Fruit fly (Drosophila melanogaster): Measurements from ENCODE around the gene CG13008.
A peak's percentile ranks its signal among the peaks of the same experiment; 100 is the strongest.

The CG13008 gene

DNA sequence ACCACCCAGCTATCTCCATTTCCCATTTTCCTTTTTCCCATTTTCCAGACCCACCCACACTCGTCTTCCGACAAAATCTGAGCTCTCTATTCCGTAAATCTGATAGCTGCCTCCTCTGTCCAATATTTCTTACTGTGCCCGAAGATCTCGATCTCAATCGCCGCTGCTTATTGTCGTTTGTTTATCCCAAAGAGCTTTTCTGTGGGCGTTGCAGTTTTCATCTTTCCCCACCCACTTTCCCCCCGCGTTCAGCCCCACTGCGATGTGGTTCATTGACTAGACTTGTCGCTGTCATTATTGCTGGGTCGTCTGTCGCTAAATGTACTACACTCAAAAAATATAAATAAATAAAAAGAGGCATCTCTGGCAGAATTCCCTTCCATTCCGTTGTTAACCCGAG lies 21.8 kb upstream of the CG13008 start:
- TF ChIP-seq CG9948 (tag; optimal IDR thresholded peaks at IDR 0.05) (no peak), CG10348 (GFP tag; IDR thresholded peaks at IDR 0.05) (no peak), CG12605 (GFP tag; IDR thresholded peaks at IDR 0.05) (no peak), Snoo (tag; optimal IDR thresholded peaks at IDR 0.05) (no peak), CG8159 (tag; optimal IDR thresholded peaks at IDR 0.05) (no peak), gl (tag; optimal IDR thresholded peaks at IDR 0.05) (no peak), Pif1A (GFP tag; optimal IDR thresholded peaks at IDR 0.05) (no peak), rn (GFP tag; IDR thresholded peaks at IDR 0.05) (no peak), D1 (tag; optimal IDR thresholded peaks at IDR 0.05) (no peak), CG4496 (GFP tag; IDR thresholded peaks at IDR 0.05) (no peak), CG15710 (tag; optimal IDR thresholded peaks at IDR 0.05) (no peak), CG34367 (tag; optimal IDR thresholded peaks at IDR 0.05) (no peak), CG17806 (tag; optimal IDR thresholded peaks at IDR 0.05) (no peak), Ets98B (GFP tag; IDR thresholded peaks at IDR 0.05) (no peak), CG14655 (GFP tag; optimal IDR thresholded peaks at IDR 0.05) (no peak), CG32121 (GFP tag; IDR thresholded peaks at IDR 0.05) (no peak), fd96Ca (GFP tag; IDR thresholded peaks at IDR 0.05) (no peak), EcR (GFP tag; optimal IDR thresholded peaks at IDR 0.05) (no peak), Pif1B (GFP tag; optimal IDR thresholded peaks at IDR 0.05) (no peak), CG8301 (tag; optimal IDR thresholded peaks at IDR 0.05) (no peak)

DNA sequence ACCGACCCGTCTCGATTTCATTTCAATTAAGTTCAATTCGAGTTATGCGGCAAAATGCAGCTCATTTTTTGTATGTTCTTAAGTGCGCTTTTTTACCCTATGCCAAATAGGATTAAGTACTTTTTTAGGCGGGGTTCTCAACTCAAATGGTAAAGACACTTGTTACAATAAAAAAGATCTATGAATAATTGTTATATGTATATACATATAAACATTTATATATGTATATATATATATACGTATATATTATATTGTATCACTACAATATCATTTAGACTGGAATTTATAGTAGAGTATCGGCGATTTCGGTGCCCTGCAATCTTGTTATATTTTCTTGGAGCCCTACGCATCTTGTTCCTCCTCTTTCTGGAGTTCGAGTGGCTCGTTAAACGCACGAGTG lies 21.1 kb upstream of the CG13008 start:
- TF ChIP-seq CG8159 (tag; optimal IDR thresholded peaks at IDR 0.05): peak; percentile 35
- no peak for TF ChIP-seq fd96Ca (GFP tag; IDR thresholded peaks at IDR 0.05)
- TF ChIP-seq CG17806 (tag; optimal IDR thresholded peaks at IDR 0.05): peak; percentile 31
- TF ChIP-seq CG9948 (tag; optimal IDR thresholded peaks at IDR 0.05): peak; percentile 21
- no peak for TF ChIP-seq Pif1A (GFP tag; optimal IDR thresholded peaks at IDR 0.05)
- peak; percentile 13 for TF ChIP-seq CG15710 (tag; optimal IDR thresholded peaks at IDR 0.05)
- peak; percentile 20 for TF ChIP-seq CG14655 (GFP tag; optimal IDR thresholded peaks at IDR 0.05)
- no peak for TF ChIP-seq Snoo (tag; optimal IDR thresholded peaks at IDR 0.05)

DNA sequence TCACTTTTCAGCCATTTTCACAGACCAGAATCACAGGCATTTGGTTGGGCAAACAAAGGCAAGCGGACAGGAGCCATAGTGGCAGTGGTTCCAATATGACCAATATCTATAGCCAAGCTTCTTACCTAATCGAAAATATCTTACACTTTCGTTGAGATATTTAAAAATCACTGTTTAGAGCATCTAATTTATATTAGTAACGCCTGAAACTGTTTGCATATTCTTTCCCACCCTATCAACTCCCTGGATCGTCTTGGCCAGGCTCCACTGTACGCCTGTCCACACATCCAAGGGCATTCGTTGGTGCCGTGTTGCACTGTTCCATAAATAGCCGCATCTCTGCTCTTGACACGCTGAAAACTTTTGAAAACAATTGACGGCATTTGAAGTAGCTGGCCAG lies 20.6 kb upstream of the CG13008 start:
- peak; percentile 52 for TF ChIP-seq CG8301 (tag; optimal IDR thresholded peaks at IDR 0.05)
- TF ChIP-seq CG34367 (tag; optimal IDR thresholded peaks at IDR 0.05): peak; percentile 12
- TF ChIP-seq CG15710 (tag; optimal IDR thresholded peaks at IDR 0.05): no peak
- TF ChIP-seq CG12605 (GFP tag; IDR thresholded peaks at IDR 0.05): peak; percentile 48; the same call in 1 of the 2 replicates
- peak; percentile 62; the same call in 1 of the 3 replicates for TF ChIP-seq fd96Ca (GFP tag; IDR thresholded peaks at IDR 0.05)
- TF ChIP-seq CG17806 (tag; optimal IDR thresholded peaks at IDR 0.05): peak; percentile 36
- no peak for TF ChIP-seq rn (GFP tag; IDR thresholded peaks at IDR 0.05)
- peak; percentile 60 for TF ChIP-seq CG14655 (GFP tag; optimal IDR thresholded peaks at IDR 0.05)
- peak; percentile 44; the same call in 1 of the 3 replicates for TF ChIP-seq CG4496 (GFP tag; IDR thresholded peaks at IDR 0.05)
- TF ChIP-seq Pif1A (GFP tag; optimal IDR thresholded peaks at IDR 0.05): peak; percentile 46
- peak; percentile 4 for TF ChIP-seq CG8159 (tag; optimal IDR thresholded peaks at IDR 0.05)
- TF ChIP-seq Pif1B (GFP tag; optimal IDR thresholded peaks at IDR 0.05): peak; percentile 39
- peak; percentile 50 for TF ChIP-seq CG9948 (tag; optimal IDR thresholded peaks at IDR 0.05)
- no peak for TF ChIP-seq CG10348 (GFP tag; IDR thresholded peaks at IDR 0.05)

DNA sequence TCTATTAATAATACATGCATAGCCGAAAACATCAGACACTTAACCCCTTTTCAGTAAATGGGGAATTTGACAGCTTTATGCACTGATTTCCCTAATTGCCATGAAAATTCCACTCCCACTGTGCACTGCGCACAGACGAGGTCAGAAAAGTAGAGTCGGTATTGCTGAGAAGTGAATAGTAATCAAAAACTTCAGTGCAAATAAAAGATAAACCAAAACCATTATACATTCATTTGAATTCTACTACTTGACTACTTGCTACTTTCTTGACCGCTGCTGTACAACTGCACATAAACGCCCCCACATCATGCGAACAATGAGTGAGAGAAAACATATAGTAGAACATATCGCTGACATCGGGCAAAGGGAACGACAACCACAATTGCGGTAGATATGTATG lies 19.7 kb upstream of the CG13008 start:
- TF ChIP-seq CG14655 (GFP tag; optimal IDR thresholded peaks at IDR 0.05) (peak; percentile 81), CG8159 (tag; optimal IDR thresholded peaks at IDR 0.05) (peak; percentile 62), CG10348 (GFP tag; IDR thresholded peaks at IDR 0.05) (peak; percentile 19; the same call in 1 of the 2 replicates), CG32121 (GFP tag; IDR thresholded peaks at IDR 0.05) (peak; percentile 90), EcR (GFP tag; optimal IDR thresholded peaks at IDR 0.05) (no peak), CG34367 (tag; optimal IDR thresholded peaks at IDR 0.05) (peak; percentile 68), rn (GFP tag; IDR thresholded peaks at IDR 0.05) (peak; percentile 66), D1 (tag; optimal IDR thresholded peaks at IDR 0.05) (no peak), Snoo (tag; optimal IDR thresholded peaks at IDR 0.05) (peak; percentile 48), fd96Ca (GFP tag; IDR thresholded peaks at IDR 0.05) (peak; percentile 90), CG15710 (tag; optimal IDR thresholded peaks at IDR 0.05) (peak; percentile 74), Ets98B (GFP tag; IDR thresholded peaks at IDR 0.05) (peak; percentile 90), gl (tag; optimal IDR thresholded peaks at IDR 0.05) (peak; percentile 43), Pif1B (GFP tag; optimal IDR thresholded peaks at IDR 0.05) (peak; percentile 65), CG17806 (tag; optimal IDR thresholded peaks at IDR 0.05) (peak; percentile 62), CG4496 (GFP tag; IDR thresholded peaks at IDR 0.05) (peak; percentile 95), CG8301 (tag; optimal IDR thresholded peaks at IDR 0.05) (peak; percentile 79), CG12605 (GFP tag; IDR thresholded peaks at IDR 0.05) (peak; percentile 87), Pif1A (GFP tag; optimal IDR thresholded peaks at IDR 0.05) (peak; percentile 77), CG13204 (GFP tag; optimal IDR thresholded peaks at IDR 0.05) (no peak), CG9948 (tag; optimal IDR thresholded peaks at IDR 0.05) (peak; percentile 61)

DNA sequence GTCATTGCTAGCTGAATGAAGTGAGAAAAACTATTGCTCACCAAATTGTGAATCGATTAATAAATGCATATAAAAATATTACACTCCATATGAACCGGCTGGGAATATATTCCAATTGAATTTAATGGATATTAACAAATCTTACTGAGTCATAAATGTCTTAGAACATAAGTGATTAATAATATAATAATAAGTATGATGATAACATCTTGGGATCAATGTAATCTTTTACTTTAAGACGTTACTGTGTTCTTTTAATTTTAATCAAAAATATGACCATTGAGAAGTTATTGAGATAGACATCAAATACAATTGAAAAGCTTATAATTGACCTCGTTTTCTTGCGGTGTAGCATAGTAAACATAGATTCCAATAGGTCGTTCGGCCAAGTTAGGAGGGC lies 18.8 kb upstream of the CG13008 start:
- TF ChIP-seq CG8159 (tag; optimal IDR thresholded peaks at IDR 0.05) (no peak), rn (GFP tag; IDR thresholded peaks at IDR 0.05) (no peak), D1 (tag; optimal IDR thresholded peaks at IDR 0.05) (no peak), CG15710 (tag; optimal IDR thresholded peaks at IDR 0.05) (no peak), CG9948 (tag; optimal IDR thresholded peaks at IDR 0.05) (no peak)

DNA sequence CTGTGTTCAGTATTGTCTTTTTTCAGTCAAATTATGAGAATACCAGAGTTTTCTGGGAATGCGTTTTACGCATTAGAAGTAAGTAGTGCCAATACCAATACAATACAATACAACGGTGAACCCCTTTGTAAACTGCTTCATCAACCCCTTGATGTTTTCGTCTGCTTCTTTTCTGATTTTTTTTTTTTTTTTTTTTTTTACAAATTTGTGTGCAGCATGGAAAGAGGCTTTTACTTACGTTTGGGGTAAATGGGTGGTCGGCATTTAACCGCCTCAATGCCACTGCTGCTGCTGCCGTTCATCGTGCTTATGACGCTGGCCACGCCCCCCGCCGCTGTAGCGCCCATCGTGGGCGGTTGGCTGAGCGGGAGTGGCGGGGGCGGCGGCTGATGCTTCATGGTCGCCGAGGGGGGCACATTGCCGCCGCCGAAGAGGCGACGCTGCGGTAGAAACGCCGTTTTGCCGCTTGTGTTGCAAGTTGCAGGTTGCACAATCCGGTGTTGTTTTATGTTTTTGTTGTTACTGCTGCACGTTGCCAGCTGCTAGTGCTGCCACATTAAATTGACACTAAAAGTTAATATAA lies 17.2 kb upstream of the CG13008 start:
- TF ChIP-seq CG13204 (GFP tag; optimal IDR thresholded peaks at IDR 0.05) (peak; percentile 55), CG4496 (GFP tag; IDR thresholded peaks at IDR 0.05) (0 out of 3 replicates have a peak, but pooled peaks have one; percentile 25), CG17806 (tag; optimal IDR thresholded peaks at IDR 0.05) (no peak)

All from whole organism, pupa.